Worm (Caenorhabditis elegans) whole organism, late embryonic: ENCODE data around the gene ctsa-4.2.
"Not testable (repeated sequence)": the region's sequence is repeated elsewhere in the genome, so short reads cannot be mapped to it uniquely, and the experiment has no call there.

Experiments used
- ahr-1 ChIP-seq: sonication (generic microtip); optimal IDR thresholded peaks from 2 replicates; lab custom pipeline; 2016; ENCODE audit warnings: missing genetic modification characterization, missing compliant biosample characterization
- ceh-45 ChIP-seq: fragments of 200-800 bp; sonication (Bioruptor generic); IDR thresholded peaks from 2 replicates; pipeline ENCODE4 v1.3.6; 2022; ENCODE audit warnings: missing genetic modification reagents, missing genetic modification characterization, missing compliant biosample characterization
- eyg-1 ChIP-seq: sonication (generic microtip); optimal IDR thresholded peaks from 2 replicates; lab custom pipeline; 2016; ENCODE audit warnings: missing genotype, missing genetic modification characterization, missing compliant biosample characterization
- fkh-10 ChIP-seq: fragments of 150-350 bp; optimal IDR thresholded peaks from 2 replicates; lab custom pipeline; 2014; ENCODE audit warnings: missing biosample characterization, missing genetic modification reagents, missing genetic modification characterization
- hlh-30 ChIP-seq: sonication (generic microtip); optimal IDR thresholded peaks from 2 replicates; lab custom pipeline; 2017; ENCODE audit warnings: antibody characterized with exemption, missing genetic modification characterization, missing compliant biosample characterization; ENCODE audit not compliant: insufficient read depth
- lin-11 ChIP-seq: fragments of 200-800 bp; sonication (Bioruptor generic); optimal IDR thresholded peaks from 2 replicates; lab custom pipeline; 2018; ENCODE audit warnings: mild to moderate bottlenecking, missing genetic modification characterization, missing compliant biosample characterization
- nhr-232 ChIP-seq: sonication (generic microtip); optimal IDR thresholded peaks from 2 replicates; lab custom pipeline; 2016; ENCODE audit warnings: missing genetic modification characterization, missing compliant biosample characterization
- sox-4 ChIP-seq: sonication (generic microtip); optimal IDR thresholded peaks from 2 replicates; lab custom pipeline; 2017; ENCODE audit warnings: mild to moderate bottlenecking, missing genetic modification characterization, inconsistent platforms, missing compliant biosample characterization
- tbx-2 ChIP-seq: sonication (generic microtip); optimal IDR thresholded peaks from 2 replicates; lab custom pipeline; 2016; ENCODE audit warnings: missing genetic modification characterization, missing compliant biosample characterization
- ttx-3 ChIP-seq: sonication (generic microtip); optimal IDR thresholded peaks from 2 replicates; lab custom pipeline; 2016; ENCODE audit warnings: missing genetic modification reagents, missing genetic modification characterization, missing compliant biosample characterization
- unc-55 ChIP-seq: sonication (generic microtip); optimal IDR thresholded peaks from 2 replicates; lab custom pipeline; 2017; ENCODE audit warnings: missing biosample characterization, missing genetic modification reagents, missing genetic modification characterization
- ztf-16 ChIP-seq: sonication (generic microtip); optimal IDR thresholded peaks from 2 replicates; lab custom pipeline; 2017; ENCODE audit warnings: missing genetic modification characterization, missing compliant biosample characterization

DNA sequence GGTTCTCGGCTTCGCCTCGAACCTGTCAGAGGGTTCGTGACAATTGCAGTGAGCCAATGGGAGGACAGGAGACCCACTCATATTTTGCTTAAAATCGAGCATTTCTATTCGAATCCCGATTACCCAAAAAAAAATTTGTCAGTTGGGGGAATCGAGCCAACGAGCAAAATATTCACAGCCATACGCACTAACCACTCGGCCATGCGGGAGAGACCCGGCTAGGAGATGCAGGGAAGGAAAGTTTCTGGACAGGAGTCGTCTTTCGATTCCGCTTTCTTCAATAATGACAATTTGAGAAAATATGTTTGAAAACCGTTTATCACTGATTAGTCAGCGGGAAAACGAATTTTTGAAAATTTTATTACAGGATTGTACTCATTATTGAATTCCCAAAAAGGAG lies 49.3 kb downstream of the ctsa-4.2 start:
- not testable (repeated sequence) for TF ChIP-seq nhr-232 (tag; lab: Kevin White, UChicago); fkh-10 (GFP tag; lab: Kevin White, UChicago); unc-55 (GFP tag; lab: Kevin White, UChicago); ztf-16 (tag; lab: Kevin White, UChicago); lin-11 (tag; lab: Kevin White, UChicago); ahr-1; tbx-2 (tag; lab: Kevin White, UChicago); sox-4 (tag; lab: Kevin White, UChicago); hlh-30 (tag; lab: Kevin White, UChicago); ttx-3 (tag; lab: Kevin White, UChicago); eyg-1 (tag; lab: Kevin White, UChicago); ceh-45 (GFP tag; lab: Robert Waterston, UW)
